Fruit fly (Drosophila melanogaster): ENCODE data around the gene Eig71Eh.

The Eig71Eh gene

DNA sequence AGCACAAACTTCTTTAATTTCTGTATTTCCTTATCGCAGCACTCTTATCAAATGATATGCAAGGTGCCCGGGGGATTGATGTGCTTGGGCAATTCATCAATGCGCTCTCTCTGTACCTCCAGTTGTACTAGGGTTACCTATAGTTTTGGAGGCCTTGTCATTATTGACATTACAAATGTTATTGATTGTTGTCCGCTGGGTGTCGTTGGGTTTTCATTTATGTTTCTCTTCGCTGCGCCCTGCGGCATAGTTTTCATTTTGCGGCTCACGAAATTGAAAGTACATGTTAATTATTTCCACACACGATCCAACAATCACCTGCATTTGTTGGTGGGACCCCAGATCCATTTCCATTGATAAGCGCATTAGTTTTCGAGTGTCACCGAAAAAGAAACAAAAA, 47.0 kb upstream of the Eig71Eh start (continued):
- TF ChIP-seq NfI (GFP tag; optimal IDR thresholded peaks at IDR 0.05) (no peak), Trl (optimal IDR thresholded peaks at IDR 0.05) (no peak), Trl (GFP tag; optimal IDR thresholded peaks at IDR 0.05) (no peak), onecut (GFP tag; IDR thresholded peaks at IDR 0.05) (peak; percentile 40; the same call in 1 of the 2 replicates), CG1647 (GFP tag; optimal IDR thresholded peaks at IDR 0.05) (no peak), ranshi (GFP tag; IDR thresholded peaks at IDR 0.05) (no peak), sima (GFP tag; optimal IDR thresholded peaks at IDR 0.05) (no peak), Hr78 (GFP tag; optimal IDR thresholded peaks at IDR 0.05) (peak in 1 of 2 experiments; percentile 59), HmgZ (tag; optimal IDR thresholded peaks at IDR 0.05) (no peak), Nf-YB (GFP tag; optimal IDR thresholded peaks at IDR 0.05) (no peak)

DNA sequence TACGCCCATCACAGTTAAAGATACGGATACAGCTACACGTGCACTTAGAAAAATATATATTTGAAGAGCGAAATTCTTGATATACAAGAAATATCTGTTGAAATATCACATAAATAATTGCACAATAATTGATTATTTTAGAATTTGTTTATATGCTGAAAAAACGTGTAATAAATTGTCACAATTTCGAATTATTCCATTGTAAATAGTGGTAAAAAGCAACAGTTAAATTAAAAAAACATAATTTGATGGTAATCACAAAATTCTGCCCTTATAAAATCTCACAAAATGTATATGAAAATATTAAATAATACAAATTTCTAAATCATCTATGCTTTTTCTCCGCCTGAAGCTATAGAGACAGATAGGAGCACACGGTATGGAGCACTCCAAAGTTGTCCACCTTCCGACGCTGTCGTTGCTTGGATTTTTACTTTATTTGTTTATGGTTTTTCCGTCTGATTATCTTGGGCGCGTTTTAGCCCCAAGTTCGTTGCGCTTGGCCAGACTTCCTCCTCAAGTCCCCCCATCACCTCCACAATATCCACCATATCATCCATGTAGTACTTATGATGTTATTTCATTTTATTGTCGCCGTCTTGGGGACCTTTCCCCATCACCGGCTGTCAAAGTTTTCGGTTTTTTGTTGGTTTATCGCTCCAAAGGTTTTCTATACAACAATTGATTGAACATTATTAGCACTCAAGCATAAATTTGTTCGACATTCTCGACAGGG, 45.2 kb upstream of the Eig71Eh start:
- TF ChIP-seq amos (GFP tag; IDR thresholded peaks at IDR 0.05; ENCODE audit: partially characterized antibody) (no peak), Sry-δ (GFP tag; optimal IDR thresholded peaks at IDR 0.05) (no peak), ewg (GFP tag; optimal IDR thresholded peaks at IDR 0.05) (peak; percentile 46), Nf-YC (tag; optimal IDR thresholded peaks at IDR 0.05) (no peak), NFAT (GFP tag; IDR thresholded peaks at IDR 0.05) (no peak), CG9437 (GFP tag; optimal IDR thresholded peaks at IDR 0.05) (peak; percentile 45), CG11398 (GFP tag; optimal IDR thresholded peaks at IDR 0.05) (no peak), otp (GFP tag; IDR thresholded peaks at IDR 0.05) (peak; percentile 48; the same call in 1 of the 3 replicates), psq (GFP tag; optimal IDR thresholded peaks at IDR 0.05) (peak; percentile 17), Pdp1 (GFP tag; optimal IDR thresholded peaks at IDR 0.05) (peak in 1 of 2 experiments; percentile 49), CG14014 (GFP tag; IDR thresholded peaks at IDR 0.05) (no peak), CG2129 (GFP tag; IDR thresholded peaks at IDR 0.05; ENCODE audit: partially characterized antibody) (no peak), CG6254 (GFP tag; optimal IDR thresholded peaks at IDR 0.05) (peak; percentile 31), B-H2 (GFP tag; optimal IDR thresholded peaks at IDR 0.05) (no peak), sc (optimal IDR thresholded peaks at IDR 0.05) (no peak), sc (GFP tag; optimal IDR thresholded peaks at IDR 0.05) (peak; percentile 63), h (optimal IDR thresholded peaks at IDR 0.05) (no peak), CG13894 (tag; optimal IDR thresholded peaks at IDR 0.05) (peak; percentile 60), CG18764 (GFP tag; optimal IDR thresholded peaks at IDR 0.05) (peak; percentile 15), pros (GFP tag; optimal IDR thresholded peaks at IDR 0.05) (no peak), HHEX (GFP tag; optimal IDR thresholded peaks at IDR 0.05) (no peak), Dek (tag; optimal IDR thresholded peaks at IDR 0.05) (no peak), zf30C (GFP tag; optimal IDR thresholded peaks at IDR 0.05) (peak; percentile 56), CG12299 (tag; optimal IDR thresholded peaks at IDR 0.05) (no peak), CG11695 (GFP tag; IDR thresholded peaks at IDR 0.05) (peak; percentile 52; the same call in 1 of the 3 replicates), CG18262 (tag; optimal IDR thresholded peaks at IDR 0.05) (peak; percentile 89), CG17612 (GFP tag; IDR thresholded peaks at IDR 0.05) (no peak), Aef1 (GFP tag; IDR thresholded peaks at IDR 0.05) (no peak), CG6854 (GFP tag; optimal IDR thresholded peaks at IDR 0.05) (no peak), sob (GFP tag; IDR thresholded peaks at IDR 0.05) (no peak; the same call in 1 of the 2 replicates), ken (GFP tag; IDR thresholded peaks at IDR 0.05) (no peak), CTCF (GFP tag; optimal IDR thresholded peaks at IDR 0.05) (no peak), hbn (GFP tag; IDR thresholded peaks at IDR 0.05; ENCODE audit: partially characterized antibody) (no peak), CG16815 (GFP tag; optimal IDR thresholded peaks at IDR 0.05) (peak; percentile 35), CG3847 (GFP tag; IDR thresholded peaks at IDR 0.05) (no peak), tgo (GFP tag; IDR thresholded peaks at IDR 0.05) (no peak), CG34224 (GFP tag; IDR thresholded peaks at IDR 0.05; ENCODE audit: partially characterized antibody) (no peak), Chrac-16 (GFP tag; optimal IDR thresholded peaks at IDR 0.05) (peak; percentile 44), dm (GFP tag; optimal IDR thresholded peaks at IDR 0.05) (peak; percentile 25), stwl (tag; optimal IDR thresholded peaks at IDR 0.05) (no peak)

Data from whole organism, embryonic.